Worm (Caenorhabditis elegans) whole organism, L2 larva: ENCODE data around the gene srh-282.

ENCODE experiments used
- C34F6.9 ChIP-seq: fragments of 150-350 bp; optimal IDR thresholded peaks from 2 replicates; lab custom pipeline; 2014; ENCODE audit warnings: missing biosample characterization, missing genetic modification characterization
- F13H6.1 ChIP-seq: sonication (generic microtip); optimal IDR thresholded peaks from 2 replicates; lab custom pipeline; 2016; ENCODE audit warnings: missing genetic modification characterization, missing compliant biosample characterization
- R02D3.7 ChIP-seq: fragments of 150-350 bp; optimal IDR thresholded peaks from 2 replicates; lab custom pipeline; 2014; ENCODE audit warnings: missing biosample characterization, missing genetic modification characterization
- Y55F3AM.14 ChIP-seq: fragments of 200-800 bp; sonication (Bioruptor generic); optimal IDR thresholded peaks from 2 replicates; lab custom pipeline; 2018; ENCODE audit warnings: mild to moderate bottlenecking, missing genetic modification characterization, missing compliant biosample characterization
- ZK546.5 ChIP-seq: sonication (generic microtip); optimal IDR thresholded peaks from 2 replicates; lab custom pipeline; 2017; ENCODE audit warnings: missing biosample characterization, missing genetic modification characterization
- alr-1 ChIP-seq: fragments of 150-350 bp; optimal IDR thresholded peaks from 2 replicates; lab custom pipeline; 2014; ENCODE audit warnings: missing biosample characterization, missing genetic modification characterization
- aly-2 ChIP-seq: fragments of 150-350 bp; optimal IDR thresholded peaks from 2 replicates; lab custom pipeline; 2014; ENCODE audit warnings: missing biosample characterization, missing genetic modification characterization
- blmp-1 ChIP-seq: sonication (generic microtip); optimal IDR thresholded peaks from 2 replicates; lab custom pipeline; 2017; ENCODE audit warnings: missing genetic modification characterization, mild to moderate bottlenecking, missing compliant biosample characterization, antibody characterized with exemption, moderate library complexity; ENCODE audit not compliant: insufficient read depth
- ceh-16 ChIP-seq: fragments of 150-350 bp; optimal IDR thresholded peaks from 2 replicates; lab custom pipeline; 2014; ENCODE audit warnings: missing biosample characterization, missing genetic modification characterization
- ceh-82 ChIP-seq: fragments of 150-350 bp; optimal IDR thresholded peaks from 2 replicates; lab custom pipeline; 2014; ENCODE audit warnings: missing biosample characterization, missing genetic modification characterization
- crh-2 ChIP-seq: sonication (generic microtip); optimal IDR thresholded peaks from 2 replicates; lab custom pipeline; 2017; ENCODE audit warnings: missing biosample characterization, missing genetic modification characterization
- dmd-4 ChIP-seq: sonication (generic microtip); optimal IDR thresholded peaks from 2 replicates; lab custom pipeline; 2017; ENCODE audit warnings: missing biosample characterization, missing genetic modification characterization
- egl-27 ChIP-seq: sonication (generic microtip); optimal IDR thresholded peaks from 3 replicates; lab custom pipeline; 2017; ENCODE audit warnings: missing biosample characterization, missing genetic modification reagents, missing genetic modification characterization
- elt-1 ChIP-seq: fragments of 150-350 bp; optimal IDR thresholded peaks from 2 replicates; lab custom pipeline; 2014; ENCODE audit warnings: missing biosample characterization, missing genetic modification characterization
- elt-3 ChIP-seq: sonication (generic microtip); optimal IDR thresholded peaks from 2 replicates; lab custom pipeline; 2017; ENCODE audit warnings: missing biosample characterization, missing genetic modification characterization
- fos-1 ChIP-seq: fragments of 150-350 bp; optimal IDR thresholded peaks from 2 replicates; lab custom pipeline; 2014; ENCODE audit warnings: missing biosample characterization, missing genetic modification characterization
- gmeb-1 ChIP-seq: fragments of 150-350 bp; optimal IDR thresholded peaks from 2 replicates; lab custom pipeline; 2014; ENCODE audit warnings: missing biosample characterization, missing genetic modification characterization
- lin-11 ChIP-seq: fragments of 150-350 bp; sonication (generic microtip); optimal IDR thresholded peaks from 2 replicates; lab custom pipeline; 2014; ENCODE audit warnings: missing biosample characterization, missing genetic modification characterization, inconsistent platforms, mixed read lengths
- lin-13 ChIP-seq: fragments of 150-350 bp; optimal IDR thresholded peaks from 2 replicates; lab custom pipeline; 2014; ENCODE audit warnings: missing biosample characterization, missing genetic modification reagents, missing genetic modification characterization
- lsy-2 ChIP-seq, 2 experiments: fragments of 150-350 bp in 1 of 2; sonication (generic microtip) in 1 of 2; optimal IDR thresholded peaks; 2 replicates each; lab custom pipeline; 2014 to 2017; ENCODE audit warnings: missing biosample characterization in 2 of 2, missing genetic modification characterization in 2 of 2
- mab-5 ChIP-seq: fragments of 150-350 bp; optimal IDR thresholded peaks from 2 replicates; lab custom pipeline; 2014; ENCODE audit warnings: missing biosample characterization, missing genetic modification characterization
- mbf-1 ChIP-seq: sonication (generic microtip); optimal IDR thresholded peaks from 2 replicates; lab custom pipeline; 2017; ENCODE audit warnings: missing biosample characterization, missing genetic modification characterization
- mdl-1 ChIP-seq, 2 experiments: fragments of 150-350 bp in 1 of 2; sonication (generic microtip) in 1 of 2; optimal IDR thresholded peaks; 2 replicates each; lab custom pipeline; 2017; ENCODE audit warnings: missing biosample characterization in 2 of 2, missing genetic modification characterization in 2 of 2
- nhr-10 ChIP-seq: sonication (generic microtip); optimal IDR thresholded peaks from 2 replicates; lab custom pipeline; 2017; ENCODE audit warnings: missing biosample characterization, missing genetic modification characterization
- nhr-12 ChIP-seq: fragments of 150-350 bp; optimal IDR thresholded peaks from 2 replicates; lab custom pipeline; 2014; ENCODE audit warnings: missing biosample characterization, missing genetic modification characterization
- nhr-129 ChIP-seq: fragments of 150-350 bp; optimal IDR thresholded peaks from 2 replicates; lab custom pipeline; 2014; ENCODE audit warnings: missing biosample characterization, missing genetic modification characterization
- nhr-21 ChIP-seq: fragments of 150-350 bp; optimal IDR thresholded peaks from 2 replicates; lab custom pipeline; 2014; ENCODE audit warnings: missing biosample characterization, missing genetic modification characterization
- nhr-237 ChIP-seq: fragments of 150-350 bp; optimal IDR thresholded peaks from 2 replicates; lab custom pipeline; 2014; ENCODE audit warnings: missing biosample characterization, missing genetic modification characterization
- nhr-25 ChIP-seq: fragments of 150-350 bp; sonication (generic microtip); optimal IDR thresholded peaks from 3 replicates; lab custom pipeline; 2014; ENCODE audit warnings: missing biosample characterization, missing genetic modification characterization
- nhr-6 ChIP-seq: fragments of 150-350 bp; optimal IDR thresholded peaks from 2 replicates; lab custom pipeline; 2014; ENCODE audit warnings: missing biosample characterization, missing genetic modification characterization
- nhr-77 ChIP-seq: fragments of 150-350 bp; optimal IDR thresholded peaks from 2 replicates; lab custom pipeline; 2014; ENCODE audit warnings: missing biosample characterization, missing genetic modification characterization
- peb-1 ChIP-seq: fragments of 150-350 bp; optimal IDR thresholded peaks from 2 replicates; lab custom pipeline; 2014; ENCODE audit warnings: missing biosample characterization, missing genetic modification characterization
- skn-1 ChIP-seq: sonication (generic microtip); optimal IDR thresholded peaks from 2 replicates; lab custom pipeline; 2017; ENCODE audit warnings: missing biosample characterization, missing genetic modification characterization
- sma-3 ChIP-seq: sonication (generic microtip); optimal IDR thresholded peaks from 2 replicates; lab custom pipeline; 2016; ENCODE audit warnings: missing genetic modification reagents, missing genetic modification characterization, missing compliant biosample characterization
- sma-9 ChIP-seq, 2 experiments: fragments of 150-350 bp in 1 of 2; sonication (generic microtip) in 1 of 2; optimal IDR thresholded peaks; 2 replicates each; lab custom pipeline; 2014 to 2016; ENCODE audit warnings: missing genetic modification characterization in 2 of 2, mild to moderate bottlenecking in 1 of 2, missing biosample characterization in 1 of 2, missing compliant biosample characterization in 1 of 2, missing genetic modification reagents in 1 of 2, moderate library complexity in 1 of 2
- snpc-4 ChIP-seq: fragments of 150-350 bp; optimal IDR thresholded peaks from 2 replicates; lab custom pipeline; 2014; ENCODE audit warnings: missing biosample characterization, missing genetic modification characterization
- unc-39 ChIP-seq: fragments of 150-350 bp; optimal IDR thresholded peaks from 2 replicates; lab custom pipeline; 2014; ENCODE audit warnings: missing biosample characterization, missing genetic modification characterization
- unc-55 ChIP-seq: fragments of 150-350 bp; sonication (generic microtip); optimal IDR thresholded peaks from 3 replicates; lab custom pipeline; 2014; ENCODE audit warnings: missing biosample characterization, missing genetic modification reagents, missing genetic modification characterization
- unc-62 ChIP-seq: fragments of 150-350 bp; optimal IDR thresholded peaks from 2 replicates; lab custom pipeline; 2014; ENCODE audit warnings: missing biosample characterization, missing genetic modification reagents, missing genetic modification characterization
- ztf-1 ChIP-seq: fragments of 200-800 bp; sonication (Bioruptor generic); conservative IDR thresholded peaks from 2 replicates; pipeline ENCODE4 v1.3.6; 2022; ENCODE audit warnings: missing genetic modification characterization, missing compliant biosample characterization
- ztf-11 ChIP-seq: sonication (generic microtip); optimal IDR thresholded peaks from 2 replicates; lab custom pipeline; 2017; ENCODE audit warnings: missing biosample characterization, missing genetic modification characterization
- ztf-4 ChIP-seq: fragments of 150-350 bp; optimal IDR thresholded peaks from 2 replicates; lab custom pipeline; 2014; ENCODE audit warnings: missing biosample characterization, missing genetic modification characterization

The srh-282 gene

DNA sequence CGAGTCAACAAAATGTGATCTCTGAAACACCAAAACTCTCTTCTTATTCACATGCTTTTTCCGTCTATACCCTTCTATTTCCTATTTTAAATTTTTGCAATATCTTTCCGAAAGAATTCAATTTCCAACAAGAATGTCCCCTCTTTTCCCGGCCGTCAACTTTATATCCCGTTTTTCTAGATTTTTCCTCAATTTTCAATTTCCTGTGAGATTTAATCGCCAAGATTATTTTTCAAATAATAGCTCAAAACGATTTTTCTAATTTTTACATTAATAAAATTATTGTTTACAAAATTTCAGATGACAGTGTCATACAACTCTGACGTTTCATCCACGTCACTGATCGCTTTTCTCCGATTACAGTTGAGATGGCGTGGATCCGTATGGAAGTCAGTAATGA, 10.1 kb upstream of the srh-282 start, which contains the start of gene best-19:
Gene best-19, plus strand, starts transcription at position 301 of the 400 bp plus-strand sequence.
- TF ChIP-seq sma-3 (GFP tag; lab: Kevin White, UChicago) (no peak), unc-39 (tag; lab: Kevin White, UChicago) (no peak), F13H6.1 (tag; lab: Kevin White, UChicago) (no peak), mdl-1 (tag; optimal IDR thresholded peaks at IDR 0.05; lab: Kevin White, UChicago) (no peak), egl-27 (tag; lab: Kevin White, UChicago) (no peak), nhr-237 (tag; lab: Kevin White, UChicago) (no peak), R02D3.7 (tag; lab: Kevin White, UChicago) (no peak), nhr-21 (tag; lab: Kevin White, UChicago) (no peak), lsy-2 (tag; optimal IDR thresholded peaks at IDR 0.05; lab: Kevin White, UChicago) (no peak), ztf-4 (tag; lab: Kevin White, UChicago) (no peak), mab-5 (no peak), C34F6.9 (tag; lab: Kevin White, UChicago) (no peak), lin-11 (tag; lab: Kevin White, UChicago) (no peak), crh-2 (tag; lab: Kevin White, UChicago) (no peak), nhr-10 (tag; lab: Kevin White, UChicago) (no peak), unc-62 (no peak), gmeb-1 (tag; lab: Kevin White, UChicago) (no peak), ztf-11 (no peak)

DNA sequence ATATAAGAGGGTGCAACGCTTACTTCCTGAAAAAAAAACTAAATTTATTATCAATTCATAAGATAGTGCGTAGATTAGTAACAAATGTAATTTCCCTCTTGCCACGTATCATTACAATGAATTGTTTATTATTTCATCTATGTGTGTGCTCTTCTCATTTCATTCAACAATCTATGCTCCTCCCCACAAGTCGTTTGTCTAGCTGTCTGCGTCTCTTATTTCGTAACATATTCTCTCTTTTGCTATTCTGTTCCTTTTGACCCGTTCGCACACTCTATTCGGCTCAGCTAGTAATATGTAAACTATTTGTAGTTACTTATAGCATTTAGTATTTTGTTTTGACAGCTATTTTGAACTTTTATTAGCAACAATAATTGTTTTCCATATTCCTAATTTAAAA, 8.8 kb upstream of the srh-282 start:
- no peak for TF ChIP-seq nhr-10 (tag; lab: Kevin White, UChicago)
- TF ChIP-seq elt-1 (tag; lab: Kevin White, UChicago) = no peak
- no peak for TF ChIP-seq unc-39 (tag; lab: Kevin White, UChicago)
- TF ChIP-seq sma-3 (GFP tag; lab: Kevin White, UChicago) = no peak
- no peak for TF ChIP-seq F13H6.1 (tag; lab: Kevin White, UChicago)
- no peak for TF ChIP-seq alr-1 (tag; lab: Kevin White, UChicago)
- TF ChIP-seq C34F6.9 (tag; lab: Kevin White, UChicago) = peak; percentile 29
- TF ChIP-seq nhr-25 (tag; lab: Kevin White, UChicago) = no peak
- no peak for TF ChIP-seq fos-1 (tag; lab: Kevin White, UChicago)
- no peak for TF ChIP-seq ztf-4 (tag; lab: Kevin White, UChicago)
- no peak for TF ChIP-seq lin-13
- peak; percentile 67 for TF ChIP-seq crh-2 (tag; lab: Kevin White, UChicago)
- TF ChIP-seq R02D3.7 (tag; lab: Kevin White, UChicago) = no peak
- TF ChIP-seq sma-9 (GFP tag; optimal IDR thresholded peaks at IDR 0.05; lab: Kevin White, UChicago) = peak; percentile 15
- no peak for TF ChIP-seq sma-9 (tag; optimal IDR thresholded peaks at IDR 0.05; lab: Kevin White, UChicago)

- TF ChIP-seq elt-3 (tag; lab: Kevin White, UChicago) (no peak), peb-1 (tag; lab: Kevin White, UChicago) (no peak), nhr-10 (tag; lab: Kevin White, UChicago) (no peak), mbf-1 (tag; lab: Kevin White, UChicago) (no peak), fos-1 (tag; lab: Kevin White, UChicago) (no peak), nhr-12 (tag; lab: Kevin White, UChicago) (no peak), ceh-82 (tag; lab: Kevin White, UChicago) (no peak), aly-2 (no peak)
Observed at ce11 chrIV:278284-278683, 5.1 kb upstream of the srh-282 start.

- peak in 1 of 2 experiments; percentile 11 for TF ChIP-seq lsy-2 (tag; optimal IDR thresholded peaks at IDR 0.05; lab: Kevin White, UChicago)
- TF ChIP-seq nhr-129 (tag; lab: Kevin White, UChicago) = no peak
- TF ChIP-seq gmeb-1 (tag; lab: Kevin White, UChicago) = peak; percentile 46
- TF ChIP-seq sma-9 (GFP tag; optimal IDR thresholded peaks at IDR 0.05; lab: Kevin White, UChicago) = peak; percentile 17
- TF ChIP-seq sma-9 (tag; optimal IDR thresholded peaks at IDR 0.05; lab: Kevin White, UChicago) = no peak
Observed at ce11 chrIV:275146-275545, 1.9 kb upstream of the srh-282 start.

- TF ChIP-seq dmd-4 (tag; lab: Kevin White, UChicago) = no peak
- TF ChIP-seq elt-1 (tag; lab: Kevin White, UChicago) = no peak
- no peak for TF ChIP-seq aly-2
- no peak for TF ChIP-seq ceh-16 (tag; lab: Kevin White, UChicago)
- no peak for TF ChIP-seq lin-13
- no peak for TF ChIP-seq nhr-6 (tag; lab: Kevin White, UChicago)
- TF ChIP-seq gmeb-1 (tag; lab: Kevin White, UChicago) = peak; percentile 71
- TF ChIP-seq Y55F3AM.14 (GFP tag; lab: Kevin White, UChicago) = no peak
- TF ChIP-seq snpc-4 = no peak
- no peak for TF ChIP-seq elt-3 (tag; lab: Kevin White, UChicago)
- TF ChIP-seq mab-5 = no peak
- no peak for TF ChIP-seq nhr-12 (tag; lab: Kevin White, UChicago)
- TF ChIP-seq nhr-25 (tag; lab: Kevin White, UChicago) = peak; percentile 39
- no peak for TF ChIP-seq blmp-1 (tag; lab: Kevin White, UChicago)
- no peak for TF ChIP-seq ztf-1
- TF ChIP-seq ZK546.5 = no peak
- no peak for TF ChIP-seq nhr-10 (tag; lab: Kevin White, UChicago)
- no peak for TF ChIP-seq unc-55 (GFP tag; lab: Kevin White, UChicago)
- peak; percentile 82 for TF ChIP-seq sma-3 (GFP tag; lab: Kevin White, UChicago)
- TF ChIP-seq skn-1 (tag; lab: Kevin White, UChicago) = no peak
- TF ChIP-seq nhr-77 (tag; lab: Kevin White, UChicago) = no peak
- peak; percentile 31 for TF ChIP-seq nhr-129 (tag; lab: Kevin White, UChicago)
- TF ChIP-seq lin-11 (tag; lab: Kevin White, UChicago) = no peak
Observed at ce11 chrIV:274185-274584, 986 bp upstream of the srh-282 start, which contains the start of gene sma-10. Gene sma-10 (plus strand): TSS chrIV:274420.
